Worm (Caenorhabditis elegans) whole organism, mixed stage, embryonic: ENCODE results near the gene C06B8.7.

Source experiments
- blmp-1 ChIP-seq: fragments of 150-350 bp; optimal IDR thresholded peaks from 2 replicates; lab custom pipeline; 2014; ENCODE audit warnings: missing biosample characterization, missing genetic modification characterization
- nhr-237 ChIP-seq: fragments of 150-350 bp; optimal IDR thresholded peaks from 2 replicates; lab custom pipeline; 2014; ENCODE audit warnings: missing biosample characterization, missing genetic modification characterization
- nhr-28 ChIP-seq: fragments of 150-350 bp; optimal IDR thresholded peaks from 2 replicates; lab custom pipeline; 2014; ENCODE audit warnings: missing biosample characterization, missing genetic modification characterization
- pha-4 ChIP-seq: fragments of 150-350 bp; optimal IDR thresholded peaks from 2 replicates; lab custom pipeline; 2018; ENCODE audit warnings: missing biosample characterization, missing genetic modification reagents, missing genetic modification characterization
- unc-62 ChIP-seq: fragments of 150-350 bp; optimal IDR thresholded peaks from 2 replicates; lab custom pipeline; 2014; ENCODE audit warnings: missing biosample characterization, missing genetic modification reagents, missing genetic modification characterization
- zip-8 ChIP-seq: fragments of 150-350 bp; optimal IDR thresholded peaks from 2 replicates; lab custom pipeline; 2014; ENCODE audit warnings: missing biosample characterization, missing genetic modification characterization
- ztf-11 ChIP-seq: fragments of 150-350 bp; optimal IDR thresholded peaks from 2 replicates; lab custom pipeline; 2014; ENCODE audit warnings: missing biosample characterization, missing genetic modification characterization

ce11 chrV:15520398-15520797 is 21.9 kb downstream of the C06B8.7 start:
- TF ChIP-seq ztf-11 (no peak), nhr-28 (tag; lab: Kevin White, UChicago) (no peak), zip-8 (tag; lab: Kevin White, UChicago) (no peak), blmp-1 (tag; lab: Kevin White, UChicago) (no peak), nhr-237 (tag; lab: Kevin White, UChicago) (no peak), unc-62 (no peak), pha-4 (no peak)
